Fruit fly (Drosophila melanogaster) whole organism, embryonic: ENCODE data around the gene spd-2.

Experiments
- Ada2b ChIP-seq: fragments of 200-800 bp; sonication (Bioruptor generic); IDR thresholded peaks from 2 replicates; pipeline ENCODE4 v1.3.6; 2022; ENCODE audit warnings: missing biosample characterization, missing genetic modification characterization
- Adf1 ChIP-seq: fragments of 200-800 bp; sonication (Bioruptor generic); IDR thresholded peaks from 2 replicates; pipeline ENCODE4 v1.3.6; 2022; ENCODE audit warnings: missing biosample characterization, missing genetic modification characterization
- Asciz ChIP-seq: fragments of 200-800 bp; sonication (Bioruptor generic); optimal IDR thresholded peaks from 2 replicates; lab custom pipeline; 2017; ENCODE audit warnings: missing biosample characterization, mild to moderate bottlenecking, missing genetic modification characterization, missing genetic modification reagents
- BEAF-32 ChIP-seq: fragments of 200-800 bp; sonication (Bioruptor generic); optimal IDR thresholded peaks from 3 replicates; lab custom pipeline; 2017; ENCODE audit warnings: missing biosample characterization, missing genetic modification characterization, mild to moderate bottlenecking, moderate library complexity, missing genetic modification reagents
- Blimp-1 ChIP-seq: fragments of 200-800 bp; sonication (Bioruptor generic); optimal IDR thresholded peaks from 3 replicates; lab custom pipeline; 2018; ENCODE audit warnings: missing biosample characterization, missing genetic modification characterization, mild to moderate bottlenecking, moderate library complexity, missing genetic modification reagents
- CG10147 ChIP-seq: fragments of 200-800 bp; sonication (Bioruptor generic); optimal IDR thresholded peaks from 2 replicates; lab custom pipeline; 2019; ENCODE audit warnings: missing biosample characterization, mild to moderate bottlenecking, missing genetic modification characterization, moderate library complexity
- CG11560 ChIP-seq: fragments of 200-800 bp; sonication (Bioruptor generic); IDR thresholded peaks from 3 replicates; pipeline ENCODE4 v1.3.6; 2022; ENCODE audit warnings: missing biosample characterization, missing genetic modification characterization
- CG13296 ChIP-seq: fragments of 200-800 bp; sonication (Bioruptor generic); optimal IDR thresholded peaks from 3 replicates; lab custom pipeline; 2018; ENCODE audit warnings: missing biosample characterization, mild to moderate bottlenecking, missing genetic modification characterization
- CG16815 ChIP-seq: fragments of 200-800 bp; sonication (Bioruptor generic); optimal IDR thresholded peaks from 3 replicates; lab custom pipeline; 2017; ENCODE audit warnings: missing biosample characterization, mild to moderate bottlenecking, missing genetic modification characterization
- CG17359 ChIP-seq: fragments of 200-800 bp; sonication (Bioruptor generic); optimal IDR thresholded peaks from 3 replicates; lab custom pipeline; 2018; ENCODE audit warnings: missing biosample characterization, mild to moderate bottlenecking, missing genetic modification characterization, moderate library complexity
- CG2120 ChIP-seq: fragments of 200-800 bp; sonication (Bioruptor generic); optimal IDR thresholded peaks from 3 replicates; lab custom pipeline; 2016; ENCODE audit warnings: missing biosample characterization, missing genetic modification characterization
- CG34376 ChIP-seq: fragments of 200-800 bp; sonication (Bioruptor generic); optimal IDR thresholded peaks from 2 replicates; lab custom pipeline; 2018; ENCODE audit warnings: missing biosample characterization, mild to moderate bottlenecking, missing genetic modification characterization
- CG3726 ChIP-seq: fragments of 200-800 bp; sonication (Bioruptor generic); IDR thresholded peaks from 3 replicates; pipeline ENCODE4, ENCODE4 v1.3.6; 2022; ENCODE audit warnings: missing biosample characterization, missing genetic modification characterization
- CG3847 ChIP-seq: fragments of 200-800 bp; sonication (Bioruptor generic); IDR thresholded peaks from 2 replicates; pipeline ENCODE4 v1.3.6; 2022; ENCODE audit warnings: missing biosample characterization, missing genetic modification characterization
- CG3995 ChIP-seq: fragments of 200-800 bp; sonication (Bioruptor generic); optimal IDR thresholded peaks from 3 replicates; lab custom pipeline; 2016; ENCODE audit warnings: missing biosample characterization, missing genetic modification characterization
- CG43689 ChIP-seq: fragments of 200-800 bp; sonication (Bioruptor generic); IDR thresholded peaks from 2 replicates; pipeline ENCODE4 v1.3.6; 2022; ENCODE audit warnings: missing biosample characterization, missing genetic modification characterization
- CG4730 ChIP-seq: fragments of 200-800 bp; sonication (Bioruptor generic); IDR thresholded peaks from 2 replicates; pipeline ENCODE4 v1.3.6; 2022; ENCODE audit warnings: missing biosample characterization, missing genetic modification characterization
- CG6654 ChIP-seq: fragments of 200-800 bp; sonication (Bioruptor generic); optimal IDR thresholded peaks from 2 replicates; lab custom pipeline; 2017; ENCODE audit warnings: missing biosample characterization, mild to moderate bottlenecking, missing genetic modification characterization
- CG7963 ChIP-seq: fragments of 200-800 bp; sonication (Bioruptor generic); IDR thresholded peaks from 3 replicates; pipeline ENCODE4 v1.3.6; 2022; ENCODE audit warnings: missing biosample characterization, missing genetic modification characterization; ENCODE audit not compliant: partially characterized antibody
- CG9437 ChIP-seq: fragments of 200-800 bp; sonication (Bioruptor generic); optimal IDR thresholded peaks from 2 replicates; lab custom pipeline; 2018; ENCODE audit warnings: missing biosample characterization, mild to moderate bottlenecking, missing genetic modification characterization
- CHES-1-like ChIP-seq: fragments of 200-800 bp; sonication (Bioruptor generic); optimal IDR thresholded peaks from 2 replicates; lab custom pipeline; 2016; ENCODE audit warnings: missing biosample characterization, missing genetic modification characterization
- Drgx ChIP-seq: fragments of 200-800 bp; sonication (Bioruptor generic); IDR thresholded peaks from 2 replicates; pipeline ENCODE4 v1.3.6; 2022; ENCODE audit warnings: missing biosample characterization, missing genetic modification characterization
- E2f2 ChIP-seq: fragments of 200-800 bp; sonication (Bioruptor generic); IDR thresholded peaks from 2 replicates; pipeline ENCODE4 v1.3.6; 2022; ENCODE audit warnings: missing biosample characterization, missing genetic modification characterization
- HLH54F ChIP-seq: fragments of 200-800 bp; sonication (Bioruptor generic); optimal IDR thresholded peaks from 3 replicates; lab custom pipeline; 2016; ENCODE audit warnings: missing biosample characterization, missing genetic modification characterization
- Hr3 ChIP-seq: fragments of 200-800 bp; sonication (Bioruptor generic); optimal IDR thresholded peaks from 3 replicates; lab custom pipeline; 2016; ENCODE audit warnings: missing biosample characterization, missing genetic modification characterization
- Hsf ChIP-seq: fragments of 200-800 bp; sonication (Bioruptor generic); optimal IDR thresholded peaks from 3 replicates; lab custom pipeline; 2016; ENCODE audit warnings: missing biosample characterization, missing genetic modification characterization
- Meics ChIP-seq: fragments of 200-800 bp; sonication (Bioruptor generic); optimal IDR thresholded peaks from 2 replicates; lab custom pipeline; 2017; ENCODE audit warnings: missing biosample characterization, mild to moderate bottlenecking, missing genetic modification characterization
- NFAT ChIP-seq: fragments of 200-800 bp; sonication (Bioruptor generic); IDR thresholded peaks from 2 replicates; pipeline ENCODE4 v1.3.6; 2022; ENCODE audit warnings: missing biosample characterization, missing genetic modification characterization
- Ravus ChIP-seq: fragments of 200-800 bp; sonication (Bioruptor generic); IDR thresholded peaks from 2 replicates; pipeline ENCODE4 v1.3.6; 2022; ENCODE audit warnings: missing biosample characterization, missing genetic modification characterization
- Rfx ChIP-seq: fragments of 200-800 bp; sonication (Bioruptor generic); IDR thresholded peaks from 2 replicates; pipeline ENCODE4 v1.3.6; 2022; ENCODE audit warnings: missing biosample characterization, missing genetic modification characterization
- Scr ChIP-seq: fragments of 200-800 bp; sonication (Bioruptor generic); IDR thresholded peaks from 2 replicates; pipeline ENCODE4 v1.3.6; 2022; ENCODE audit warnings: missing biosample characterization, missing genetic modification characterization; ENCODE audit not compliant: partially characterized antibody
- Sox102F ChIP-seq: fragments of 200-800 bp; sonication (Bioruptor generic); optimal IDR thresholded peaks from 2 replicates; lab custom pipeline; 2018; ENCODE audit warnings: missing biosample characterization, mild to moderate bottlenecking, missing genetic modification characterization, moderate library complexity
- Spps ChIP-seq: fragments of 200-800 bp; sonication (Bioruptor generic); optimal IDR thresholded peaks from 2 replicates; lab custom pipeline; 2018; ENCODE audit warnings: missing biosample characterization, mild to moderate bottlenecking, missing genetic modification characterization
- Xbp1 ChIP-seq: fragments of 200-800 bp; sonication (Bioruptor generic); optimal IDR thresholded peaks from 3 replicates; lab custom pipeline; 2016; ENCODE audit warnings: missing biosample characterization, mild to moderate bottlenecking, missing genetic modification characterization
- al ChIP-seq: fragments of 200-800 bp; sonication (Bioruptor generic); IDR thresholded peaks from 2 replicates; pipeline ENCODE4 v1.3.6; 2022; ENCODE audit warnings: missing biosample characterization, missing genetic modification characterization
- ase ChIP-seq: fragments of 200-800 bp; sonication (Bioruptor generic); IDR thresholded peaks from 3 replicates; pipeline ENCODE4 v1.3.6; 2022; ENCODE audit warnings: missing biosample characterization, missing genetic modification characterization
- ato ChIP-seq: fragments of 200-800 bp; sonication (Bioruptor generic); IDR thresholded peaks from 2 replicates; pipeline ENCODE4 v1.3.6; 2022; ENCODE audit warnings: missing biosample characterization, missing genetic modification characterization; ENCODE audit not compliant: partially characterized antibody
- az2 ChIP-seq: fragments of 200-800 bp; sonication (Bioruptor generic); optimal IDR thresholded peaks from 3 replicates; lab custom pipeline; 2016; ENCODE audit warnings: missing biosample characterization, missing genetic modification characterization
- ewg ChIP-seq: fragments of 200-800 bp; sonication (Bioruptor generic); optimal IDR thresholded peaks from 3 replicates; lab custom pipeline; 2017; ENCODE audit warnings: mild to moderate bottlenecking, missing biosample characterization, missing genetic modification reagents, missing genetic modification characterization
- gem ChIP-seq: fragments of 200-800 bp; sonication (Bioruptor generic); optimal IDR thresholded peaks from 2 replicates; lab custom pipeline; 2019; ENCODE audit warnings: missing biosample characterization, mild to moderate bottlenecking, missing genetic modification characterization, moderate library complexity
- hb ChIP-seq: fragments of 200-800 bp; sonication (Bioruptor generic); IDR thresholded peaks from 3 replicates; pipeline ENCODE4 v1.3.6; 2022; ENCODE audit warnings: missing biosample characterization, missing genetic modification characterization; ENCODE audit not compliant: partially characterized antibody
- kni ChIP-seq: fragments of 200-800 bp; sonication (Bioruptor generic); optimal IDR thresholded peaks from 3 replicates; lab custom pipeline; 2017; ENCODE audit warnings: mild to moderate bottlenecking, missing biosample characterization, missing genetic modification reagents, missing genetic modification characterization
- lilli ChIP-seq: fragments of 200-800 bp; sonication (Bioruptor generic); optimal IDR thresholded peaks from 3 replicates; lab custom pipeline; 2016; ENCODE audit warnings: missing biosample characterization, missing genetic modification characterization
- otp ChIP-seq: fragments of 200-800 bp; sonication (Bioruptor generic); IDR thresholded peaks from 3 replicates; pipeline ENCODE4, ENCODE4 v1.3.6; 2022; ENCODE audit warnings: missing biosample characterization, missing genetic modification characterization
- rib ChIP-seq: fragments of 200-800 bp; sonication (Bioruptor generic); IDR thresholded peaks from 2 replicates; pipeline ENCODE4 v1.3.6; 2022; ENCODE audit warnings: missing biosample characterization, missing genetic modification characterization
- slp2 ChIP-seq: fragments of 200-800 bp; sonication (Bioruptor generic); optimal IDR thresholded peaks from 2 replicates; lab custom pipeline; 2016; ENCODE audit warnings: missing biosample characterization, missing genetic modification characterization
- tap ChIP-seq: fragments of 200-800 bp; optimal IDR thresholded peaks from 3 replicates; lab custom pipeline; 2019; ENCODE audit warnings: missing biosample characterization, mild to moderate bottlenecking, missing genetic modification characterization, moderate library complexity
- vvl ChIP-seq: fragments of 200-800 bp; sonication (Bioruptor generic); IDR thresholded peaks from 2 replicates; pipeline ENCODE4 v1.3.6; 2022; ENCODE audit warnings: missing biosample characterization, missing genetic modification characterization
- zen ChIP-seq: fragments of 200-800 bp; sonication (Bioruptor generic); optimal IDR thresholded peaks from 3 replicates; lab custom pipeline; 2018; ENCODE audit warnings: missing biosample characterization, mild to moderate bottlenecking, missing genetic modification characterization, moderate library complexity
- zen2 ChIP-seq: fragments of 200-800 bp; sonication (Bioruptor generic); IDR thresholded peaks from 3 replicates; pipeline ENCODE4 v1.3.6; 2022; ENCODE audit warnings: missing biosample characterization, missing genetic modification characterization; ENCODE audit not compliant: partially characterized antibody

spd-2 gene

DNA sequence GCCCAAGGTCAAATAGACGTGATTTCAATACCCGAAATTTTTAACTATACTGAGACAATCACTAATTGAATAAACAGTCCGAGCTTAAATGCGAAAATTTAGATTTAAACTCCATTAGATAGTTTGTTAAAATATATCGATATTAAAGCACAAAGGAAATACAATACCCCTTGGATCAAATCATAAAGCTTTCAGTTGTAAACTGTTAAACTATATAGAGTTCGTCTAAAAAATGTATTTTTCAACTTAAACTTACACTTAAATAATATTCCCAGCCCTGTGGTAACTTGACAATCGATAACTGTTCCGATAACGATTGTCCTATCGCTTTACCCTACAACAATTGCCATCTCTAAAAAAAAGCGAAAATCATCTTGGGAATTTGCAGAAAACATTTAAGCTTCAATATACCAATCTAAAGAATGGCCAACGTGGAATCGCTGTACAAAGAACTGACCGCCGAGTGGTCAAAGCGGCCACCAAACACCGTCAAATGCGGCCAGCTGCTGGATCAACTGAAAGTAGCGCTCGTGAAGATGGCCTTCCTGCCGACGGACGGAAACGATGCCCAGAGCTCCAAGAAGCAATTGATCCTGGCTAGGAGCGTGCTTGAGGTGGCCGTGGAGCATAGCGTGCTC, 12.0 kb downstream of the spd-2 start, which contains the start of gene Rpn12 (continued):
- TF ChIP-seq Ravus (GFP tag; lab: Robert Waterston, UW) = no peak
- peak; percentile 70 for TF ChIP-seq CG3995 (GFP tag; lab: Kevin White, UChicago)
- TF ChIP-seq CG9437 (GFP tag; lab: Kevin White, UChicago) = no peak
- TF ChIP-seq ato (GFP tag; lab: Robert Waterston, UW) = peak; percentile 72
- TF ChIP-seq NFAT (GFP tag; lab: Robert Waterston, UW) = peak; percentile 28; the same call in 1 of the 2 replicates
- peak; percentile 14; the same call in 1 of the 2 replicates for TF ChIP-seq CG3847
- peak; percentile 15; the same call in 1 of the 2 replicates for TF ChIP-seq al (GFP tag; lab: Robert Waterston, UW)
- TF ChIP-seq Blimp-1 (GFP tag; lab: Kevin White, UChicago) = peak; percentile 53
- TF ChIP-seq Xbp1 (GFP tag; lab: Kevin White, UChicago) = peak; percentile 35
- peak; percentile 60 for TF ChIP-seq CG13296 (GFP tag; lab: Kevin White, UChicago)
- TF ChIP-seq CG10147 = peak; percentile 59
- peak; percentile 26 for TF ChIP-seq Meics (GFP tag; lab: Kevin White, UChicago)
- no peak for TF ChIP-seq Drgx (GFP tag; lab: Robert Waterston, UW)
- peak; percentile 61 for TF ChIP-seq Rfx (GFP tag; lab: Robert Waterston, UW)
- TF ChIP-seq az2 (GFP tag; lab: Kevin White, UChicago) = no peak
- TF ChIP-seq Sox102F (GFP tag; lab: Kevin White, UChicago) = no peak
- TF ChIP-seq Adf1 (GFP tag; lab: Robert Waterston, UW) = no peak
- TF ChIP-seq Hsf = peak; percentile 7
- TF ChIP-seq CG2120 (GFP tag; lab: Kevin White, UChicago) = peak; percentile 65
- peak; percentile 68 for TF ChIP-seq vvl (GFP tag; lab: Robert Waterston, UW)
- TF ChIP-seq Hr3 (GFP tag; lab: Kevin White, UChicago) = peak; percentile 5
- TF ChIP-seq E2f2 (GFP tag; lab: Robert Waterston, UW) = peak; percentile 40; the same call in 1 of the 2 replicates
- peak; percentile 15 for TF ChIP-seq HLH54F
- TF ChIP-seq otp (GFP tag; lab: Robert Waterston, UW) = no peak
- TF ChIP-seq CG17359 (tag; lab: Kevin White, UChicago) = peak; percentile 14
- TF ChIP-seq rib (GFP tag; lab: Robert Waterston, UW) = 0 out of 2 replicates have a peak, but pooled peaks have one; percentile 21
- TF ChIP-seq gem (tag; lab: Kevin White, UChicago) = peak; percentile 48
- TF ChIP-seq hb (GFP tag; lab: Robert Waterston, UW) = peak; percentile 81
- TF ChIP-seq slp2 = peak; percentile 37
- TF ChIP-seq CG6654 = no peak
- peak; percentile 74; the same call in 2 of the 3 replicates for TF ChIP-seq CG7963
- TF ChIP-seq zen (tag; lab: Kevin White, UChicago) = peak; percentile 50
- TF ChIP-seq CG11560 (tag; lab: Robert Waterston, UW) = no peak
- no peak for TF ChIP-seq Asciz (GFP tag; lab: Kevin White, UChicago)
- no peak for TF ChIP-seq ase (GFP tag; lab: Robert Waterston, UW)

- TF ChIP-seq CG4730 (GFP tag; lab: Robert Waterston, UW) (no peak), CG34376 (GFP tag; lab: Kevin White, UChicago) (peak; percentile 49), CG43689 (no peak), kni (GFP tag; lab: Kevin White, UChicago) (peak; percentile 35), Spps (tag; lab: Kevin White, UChicago) (no peak), CHES-1-like (GFP tag; lab: Kevin White, UChicago) (peak; percentile 78), Hsf (peak; percentile 46), CG3726 (GFP tag; lab: Robert Waterston, UW) (no peak), lilli (GFP tag; lab: Kevin White, UChicago) (peak; percentile 73), zen2 (peak; percentile 70; the same call in 2 of the 3 replicates), ewg (GFP tag; lab: Kevin White, UChicago) (no peak), Ada2b (GFP tag; lab: Robert Waterston, UW) (peak; percentile 15; the same call in 1 of the 2 replicates), CG16815 (GFP tag; lab: Kevin White, UChicago) (no peak), BEAF-32 (GFP tag; lab: Kevin White, UChicago) (peak; percentile 91), tap (tag; lab: Kevin White, UChicago) (no peak), Scr (GFP tag; lab: Robert Waterston, UW) (peak; percentile 91)
Measured at dm6 chr3L:16581201-16581705, 13.6 kb downstream of the spd-2 start, which contains the start of gene Smn. Gene Smn, minus strand, starts transcription at chr3L:16581547.
